Fruit fly (Drosophila melanogaster) Kc167 (cell line): ENCODE measurements around the gene CG15459.

ENCODE experiments used
- Sin3A ChIP-seq: fragments of >200 bp; optimal IDR thresholded peaks from 2 replicates; lab custom pipeline; 2018; ENCODE audit warnings: missing external identifiers
- insv ChIP-seq: fragments of >200 bp; optimal IDR thresholded peaks from 3 replicates; lab custom pipeline; 2018; ENCODE audit warnings: missing external identifiers
- psq ChIP-seq: fragments of >200 bp; optimal IDR thresholded peaks from 2 replicates; lab custom pipeline; 2017; ENCODE audit warnings: missing external identifiers

dm6 chrX:20385865-20386264, 27.5 kb downstream of the CG15459 start:
- TF ChIP-seq Sin3A (lab: Kevin White, UChicago) (no peak), insv (no peak), psq (no peak)
